Worm (Caenorhabditis elegans) whole organism, L1 larva: ENCODE results near the gene K04C1.5.

Source experiments
- C34B4.2 ChIP-seq: sonication (generic microtip); optimal IDR thresholded peaks from 2 replicates; lab custom pipeline; 2017; ENCODE audit warnings: mild to moderate bottlenecking, missing genetic modification characterization, missing compliant biosample characterization
- aly-2 ChIP-seq: fragments of 150-350 bp; optimal IDR thresholded peaks from 2 replicates; lab custom pipeline; 2014; ENCODE audit warnings: missing biosample characterization, missing genetic modification characterization
- ceh-8 ChIP-seq: fragments of 200-800 bp; sonication (Bioruptor generic); optimal IDR thresholded peaks from 2 replicates; lab custom pipeline; 2018; ENCODE audit warnings: mild to moderate bottlenecking, missing genetic modification characterization, moderate library complexity, missing compliant biosample characterization
- ceh-88 ChIP-seq: fragments of 200-800 bp; sonication (Bioruptor generic); IDR thresholded peaks from 2 replicates; pipeline ENCODE4 v1.3.6; 2022; ENCODE audit warnings: missing genetic modification characterization, missing compliant biosample characterization
- ceh-90 ChIP-seq: sonication (generic microtip); optimal IDR thresholded peaks from 2 replicates; lab custom pipeline; 2016; ENCODE audit warnings: missing genetic modification characterization, missing compliant biosample characterization
- ces-1 ChIP-seq: fragments of 150-350 bp; optimal IDR thresholded peaks from 2 replicates; lab custom pipeline; 2014; ENCODE audit warnings: missing biosample characterization, missing genetic modification reagents, missing genetic modification characterization
- efl-1 ChIP-seq, 4 experiments: fragments of 150-350 bp; optimal IDR thresholded peaks in 3 of 4; peaks in 1 of 4; 1 replicate in 1 of 4; 2 replicates in 3 of 4; lab custom pipeline; 2014; ENCODE audit warnings: missing biosample characterization in 2 of 4, missing genetic modification characterization in 2 of 4, missing genetic modification reagents in 2 of 4
- egl-27 ChIP-seq, 2 experiments: fragments of 150-350 bp in 1 of 2; sonication (generic microtip); optimal IDR thresholded peaks; 3 replicates each; lab custom pipeline; 2017 to 2018; ENCODE audit warnings: missing biosample characterization in 2 of 2, missing genetic modification characterization in 2 of 2, missing genetic modification reagents in 2 of 2
- elt-2 ChIP-seq: sonication (generic microtip); optimal IDR thresholded peaks from 2 replicates; lab custom pipeline; 2016; ENCODE audit warnings: missing genetic modification characterization, mild to moderate bottlenecking, inconsistent platforms, missing compliant biosample characterization, missing genetic modification reagents
- ets-5 ChIP-seq: fragments of 200-800 bp; sonication (Bioruptor generic); IDR thresholded peaks from 2 replicates; pipeline ENCODE4 v1.3.6; 2022; ENCODE audit warnings: missing genetic modification characterization, missing compliant biosample characterization
- fkh-8 ChIP-seq: sonication (generic microtip); optimal IDR thresholded peaks from 2 replicates; lab custom pipeline; 2016; ENCODE audit warnings: mild to moderate bottlenecking, missing genetic modification characterization, missing compliant biosample characterization
- irx-1 ChIP-seq: sonication (generic microtip); optimal IDR thresholded peaks from 2 replicates; lab custom pipeline; 2016; ENCODE audit warnings: missing genetic modification characterization, missing compliant biosample characterization
- isw-1 ChIP-seq: fragments of 200-800 bp; sonication (Bioruptor generic); IDR thresholded peaks from 2 replicates; pipeline ENCODE4 v1.3.6; 2022; ENCODE audit warnings: missing genetic modification characterization, missing compliant biosample characterization
- jun-1 ChIP-seq: fragments of 150-350 bp; optimal IDR thresholded peaks from 2 replicates; lab custom pipeline; 2014; ENCODE audit warnings: missing biosample characterization, missing genetic modification reagents, missing genetic modification characterization
- lin-13 ChIP-seq: fragments of 150-350 bp; optimal IDR thresholded peaks from 2 replicates; lab custom pipeline; 2014; ENCODE audit warnings: missing biosample characterization, missing genetic modification reagents, missing genetic modification characterization
- mef-2 ChIP-seq: fragments of 150-350 bp; optimal IDR thresholded peaks from 2 replicates; lab custom pipeline; 2014; ENCODE audit warnings: missing biosample characterization, missing genetic modification characterization
- nhr-11 ChIP-seq: fragments of 150-350 bp; optimal IDR thresholded peaks from 2 replicates; lab custom pipeline; 2014; ENCODE audit warnings: missing biosample characterization, missing genetic modification characterization
- nhr-12 ChIP-seq: sonication (generic microtip); optimal IDR thresholded peaks from 2 replicates; lab custom pipeline; 2017; ENCODE audit warnings: missing biosample characterization, missing genetic modification characterization
- nhr-47 ChIP-seq: sonication (generic microtip); optimal IDR thresholded peaks from 2 replicates; lab custom pipeline; 2016; ENCODE audit warnings: mild to moderate bottlenecking, missing genetic modification characterization, moderate library complexity, missing compliant biosample characterization
- pax-3 ChIP-seq: fragments of 200-800 bp; sonication (Bioruptor generic); optimal IDR thresholded peaks from 2 replicates; lab custom pipeline; 2018; ENCODE audit warnings: mild to moderate bottlenecking, missing genetic modification characterization, moderate library complexity, missing compliant biosample characterization
- pqm-1 ChIP-seq: sonication (generic microtip); optimal IDR thresholded peaks from 3 replicates; lab custom pipeline; 2017; ENCODE audit warnings: missing biosample characterization, missing genetic modification characterization
- skn-1 ChIP-seq: fragments of 150-350 bp; optimal IDR thresholded peaks from 2 replicates; lab custom pipeline; 2014; ENCODE audit warnings: missing biosample characterization, missing genetic modification characterization
- snpc-4 ChIP-seq: fragments of 150-350 bp; optimal IDR thresholded peaks from 2 replicates; lab custom pipeline; 2014; ENCODE audit warnings: missing biosample characterization, missing genetic modification characterization
- sup-37 ChIP-seq: fragments of 200-800 bp; sonication (Bioruptor generic); optimal IDR thresholded peaks from 2 replicates; lab custom pipeline; 2018; ENCODE audit warnings: mild to moderate bottlenecking, missing genetic modification characterization, missing compliant biosample characterization
- unc-130 ChIP-seq: fragments of 150-350 bp; optimal IDR thresholded peaks from 2 replicates; lab custom pipeline; 2017; ENCODE audit warnings: missing biosample characterization, missing genetic modification characterization, inconsistent platforms
- unc-62 ChIP-seq: fragments of 150-350 bp; optimal IDR thresholded peaks from 2 replicates; lab custom pipeline; 2014; ENCODE audit warnings: missing biosample characterization, missing genetic modification reagents, missing genetic modification characterization
- unc-86 ChIP-seq: sonication (generic microtip); optimal IDR thresholded peaks from 2 replicates; lab custom pipeline; 2016; ENCODE audit warnings: missing genetic modification characterization, missing compliant biosample characterization
- xbp-1 ChIP-seq: sonication (generic microtip); optimal IDR thresholded peaks from 2 replicates; lab custom pipeline; 2016; ENCODE audit warnings: missing genetic modification characterization, missing compliant biosample characterization

The K04C1.5 gene

DNA sequence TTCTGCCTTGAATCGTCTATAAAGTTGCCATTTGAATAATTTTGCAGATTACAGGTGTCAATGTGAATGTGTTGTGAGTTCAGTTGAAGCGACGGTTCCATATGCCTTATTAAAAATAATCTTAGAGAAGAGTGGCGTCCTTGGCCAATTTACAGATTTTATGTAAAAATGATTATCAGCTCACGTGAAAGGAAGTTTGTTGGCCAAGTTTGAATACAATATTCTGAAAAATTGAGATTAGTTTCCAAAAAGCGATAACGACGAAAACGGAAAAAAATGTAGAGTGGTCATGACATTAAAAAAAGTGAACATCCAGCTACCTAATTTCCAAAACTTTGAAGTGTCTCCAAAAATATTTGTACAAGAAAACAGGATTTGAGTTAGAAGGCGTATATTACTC, 7.2 kb downstream of the K04C1.5 start, which contains the start of gene E02H4.5:
Gene E02H4.5 (minus strand): TSS at position 101 of the 400 bp plus-strand sequence.
- no peak for TF ChIP-seq aly-2 (tag; lab: Kevin White, UChicago)
- TF ChIP-seq ets-5 (GFP tag; lab: Robert Waterston, UW) = no peak

DNA sequence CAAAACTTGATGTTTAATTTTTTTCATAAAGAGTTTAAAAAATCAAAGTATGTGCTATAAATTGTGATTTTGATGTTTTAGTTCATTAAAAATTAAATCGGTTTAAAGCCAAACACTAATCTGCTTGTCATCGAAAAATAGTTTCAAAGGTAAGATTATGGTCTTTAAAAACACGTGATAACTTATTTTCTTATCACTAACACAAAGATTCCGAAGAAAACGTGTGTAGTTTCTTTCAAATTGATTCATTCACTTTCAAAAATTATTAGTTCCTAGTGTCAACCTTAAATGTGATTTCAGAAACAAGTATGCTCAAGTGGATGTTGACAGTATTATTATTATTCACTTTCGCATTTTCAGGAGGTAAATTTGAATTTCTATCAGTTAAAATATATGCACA, 8.1 kb downstream of the K04C1.5 start, which contains the start of gene E02H4.7:
Gene E02H4.7 (plus strand): TSS at position 301 of the 400 bp plus-strand sequence.
- TF ChIP-seq skn-1 (no peak), elt-2 (tag; lab: Kevin White, UChicago) (peak; percentile 43), efl-1 (optimal IDR thresholded peaks at IDR 0.05; lab: Kevin White, UChicago) (no peak), efl-1 (GFP tag; optimal IDR thresholded peaks at IDR 0.05 in 1 of 2; lab: Kevin White, UChicago) (peak in 1 of 2 experiments; percentile 68)

DNA sequence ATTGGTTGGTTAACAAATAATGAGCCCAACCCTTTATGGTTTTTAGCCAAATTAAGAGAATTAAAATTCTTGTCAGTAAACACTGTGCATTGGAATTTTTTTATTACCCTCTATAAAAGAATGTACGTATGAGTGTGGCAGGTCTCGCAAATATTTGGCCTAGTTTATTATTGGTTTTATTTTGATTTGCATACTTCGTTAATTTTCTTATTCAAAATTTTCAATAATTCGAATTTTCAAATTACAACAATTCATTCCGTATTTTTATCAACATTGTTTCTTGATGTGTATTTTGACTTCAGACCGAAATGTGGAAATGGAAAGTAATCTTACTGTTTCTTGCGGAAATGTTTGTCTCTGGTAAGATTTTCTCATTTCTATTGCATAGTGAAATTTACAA, 9.8 kb downstream of the K04C1.5 start, which contains the start of gene E02H4.4:
Gene E02H4.4 (plus strand): TSS at position 301 of the 400 bp plus-strand sequence.
- no peak for TF ChIP-seq nhr-11 (tag; lab: Kevin White, UChicago)
- no peak for TF ChIP-seq pqm-1 (tag; lab: Kevin White, UChicago)
- TF ChIP-seq C34B4.2 (tag; lab: Kevin White, UChicago) = no peak
- TF ChIP-seq ceh-90 = no peak
- TF ChIP-seq snpc-4 (tag; lab: Kevin White, UChicago) = no peak

DNA sequence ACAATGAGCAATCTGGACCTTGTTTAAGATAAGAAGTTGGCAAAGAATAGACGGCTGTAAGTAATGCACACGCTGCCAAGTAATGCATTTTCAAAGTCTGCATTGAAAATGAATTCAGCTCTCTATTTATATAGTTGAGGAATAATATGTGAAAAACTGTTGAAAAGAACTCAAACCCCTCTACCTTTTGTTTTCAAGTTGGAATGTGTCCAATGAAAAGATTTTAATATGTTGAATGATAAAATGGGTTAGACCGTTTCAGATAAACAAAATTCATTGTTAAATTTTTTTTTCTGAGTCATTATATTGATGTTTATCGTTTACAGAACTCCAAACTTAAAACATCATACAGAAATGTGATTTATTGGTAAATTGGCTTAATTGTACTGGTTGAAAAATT, 15.6 kb downstream of the K04C1.5 start, which contains the start of gene E02H4.8:
Gene E02H4.8 (minus strand): TSS at position 101 of the 400 bp plus-strand sequence.
- TF ChIP-seq pax-3 = no peak
- no peak for TF ChIP-seq sup-37 (GFP tag; lab: Kevin White, UChicago)
- no peak for TF ChIP-seq xbp-1
- no peak for TF ChIP-seq unc-130 (tag; lab: Kevin White, UChicago)
- no peak for TF ChIP-seq nhr-47 (tag; lab: Kevin White, UChicago)
- TF ChIP-seq ceh-8 (GFP tag; lab: Kevin White, UChicago) = no peak
- no peak for TF ChIP-seq mef-2 (tag; lab: Kevin White, UChicago)
- TF ChIP-seq unc-86 (tag; lab: Kevin White, UChicago) = no peak
- no peak for TF ChIP-seq isw-1

DNA sequence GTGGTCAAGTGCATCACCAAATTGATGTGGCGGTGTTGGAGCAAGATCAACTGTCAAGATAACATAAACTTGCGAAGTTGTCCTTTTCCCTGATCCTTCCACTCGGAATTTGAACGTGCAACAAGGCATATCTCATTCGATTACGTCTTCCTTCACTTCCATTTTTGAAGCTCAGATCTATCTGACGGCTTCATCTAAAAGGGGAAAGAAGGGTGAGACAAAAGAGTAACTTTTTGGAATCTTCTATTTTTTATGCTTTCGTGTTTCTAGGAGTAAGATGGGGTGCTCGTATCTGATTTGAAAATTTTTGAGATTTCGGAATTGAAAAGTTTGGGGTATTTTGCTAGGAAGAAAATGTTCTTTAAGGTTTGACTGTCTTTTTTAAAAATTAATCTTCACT, 19.3 kb downstream of the K04C1.5 start:
- TF ChIP-seq fkh-8 (tag; lab: Kevin White, UChicago) = no peak
- TF ChIP-seq skn-1 = no peak
- TF ChIP-seq irx-1 (tag; lab: Kevin White, UChicago) = no peak
- no peak for TF ChIP-seq unc-62 (GFP tag; lab: Kevin White, UChicago)

DNA sequence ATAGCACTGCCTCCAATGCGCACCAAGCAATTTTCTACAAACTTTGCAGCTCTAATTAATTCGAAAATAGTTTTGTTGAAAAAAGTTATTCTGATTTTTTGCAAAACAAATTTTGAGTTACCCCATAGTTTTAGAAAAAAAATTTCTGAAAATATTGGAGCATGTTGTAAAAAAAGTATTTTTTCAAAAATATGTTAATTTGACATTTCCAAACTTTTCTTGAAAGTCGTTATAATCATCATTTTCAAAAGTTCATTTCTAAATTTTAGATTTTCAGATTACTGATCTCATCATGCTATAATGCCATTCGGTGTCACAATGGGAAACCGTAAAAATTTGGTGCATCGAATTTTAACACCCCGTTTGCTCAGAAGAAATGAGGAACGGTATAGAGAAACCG, 19.9 kb downstream of the K04C1.5 start, which contains the start of gene del-1:
Gene del-1 (plus strand): TSS at position 301 of the 400 bp plus-strand sequence.
- TF ChIP-seq egl-27 (tag; optimal IDR thresholded peaks at IDR 0.05; lab: Kevin White, UChicago) (no peak), nhr-47 (tag; lab: Kevin White, UChicago) (no peak), snpc-4 (tag; lab: Kevin White, UChicago) (no peak), jun-1 (tag; lab: Kevin White, UChicago) (no peak), nhr-12 (tag; lab: Kevin White, UChicago) (no peak), ceh-88 (GFP tag; lab: Robert Waterston, UW) (no peak), ces-1 (GFP tag; lab: Kevin White, UChicago) (no peak)
- TF ChIP-seq, all 84 proteins: peak for 0

DNA sequence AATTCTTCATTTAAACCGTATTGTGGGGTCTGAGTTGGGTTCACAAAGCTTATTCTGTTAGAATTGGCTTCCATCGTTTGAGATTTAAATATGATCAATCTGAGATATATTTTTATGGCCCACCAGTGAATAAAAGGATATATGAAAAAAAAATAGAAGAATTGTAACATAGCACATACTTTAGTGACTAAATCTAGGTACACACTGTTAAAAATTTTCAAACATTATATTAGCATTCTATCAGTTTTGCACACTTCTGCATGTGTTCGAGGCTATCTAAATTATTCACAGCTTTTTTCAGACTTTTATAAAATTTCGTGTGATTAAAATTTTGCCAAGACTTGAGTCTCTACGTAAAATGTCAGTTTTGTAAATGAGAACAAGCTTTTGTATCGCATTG, 33.7 kb downstream of the K04C1.5 start, which contains the start of gene E02H4.2:
Gene E02H4.2 (minus strand): TSS at position 101 of the 400 bp plus-strand sequence.
- TF ChIP-seq lin-13 (GFP tag; lab: Kevin White, UChicago) (no peak), efl-1 (optimal IDR thresholded peaks at IDR 0.05; lab: Kevin White, UChicago) (no peak), efl-1 (GFP tag; optimal IDR thresholded peaks at IDR 0.05 in 1 of 2; lab: Kevin White, UChicago) (peak in 1 of 2 experiments; percentile 9)
